Worm (Caenorhabditis elegans): Measurements from ENCODE around the gene K02B7.3.

ce11 chrII:14698057-14698456, 3.0 kb upstream of the K02B7.3 start, which contains the start of gene C09F9.1:
- TF ChIP-seq ZK546.5 (tag; optimal IDR thresholded peaks at IDR 0.05) (no peak), fos-1 (tag; optimal IDR thresholded peaks at IDR 0.05) (no peak), ztf-11 (tag; optimal IDR thresholded peaks at IDR 0.05) (no peak), unc-62 (GFP tag; optimal IDR thresholded peaks at IDR 0.05) (no peak), elt-1 (tag; optimal IDR thresholded peaks at IDR 0.05) (no peak), nhr-28 (tag; optimal IDR thresholded peaks at IDR 0.05) (no peak), aly-2 (tag; optimal IDR thresholded peaks at IDR 0.05) (no peak), tbx-2 (tag; optimal IDR thresholded peaks at IDR 0.05) (no peak), daf-12 (tag; optimal IDR thresholded peaks at IDR 0.05) (no peak)

Measured in whole organism, L3 larva.